Worm (Caenorhabditis elegans) whole organism, late embryonic: ENCODE measurements around the gene R07B1.9.

Source experiments
- C38D4.7 ChIP-seq: fragments of 200-800 bp; sonication (Bioruptor generic); optimal IDR thresholded peaks from 2 replicates; lab custom pipeline; 2018; ENCODE audit warnings: mild to moderate bottlenecking, missing genetic modification characterization, moderate library complexity, missing compliant biosample characterization
- F13H6.1 ChIP-seq: sonication (generic microtip); optimal IDR thresholded peaks from 2 replicates; lab custom pipeline; 2016; ENCODE audit warnings: missing genetic modification characterization, missing compliant biosample characterization
- Y22D7AL.16 ChIP-seq: sonication (generic microtip); optimal IDR thresholded peaks from 2 replicates; lab custom pipeline; 2016; ENCODE audit warnings: missing genetic modification characterization, missing compliant biosample characterization
- ahr-1 ChIP-seq: sonication (generic microtip); optimal IDR thresholded peaks from 2 replicates; lab custom pipeline; 2016; ENCODE audit warnings: missing genetic modification characterization, missing compliant biosample characterization
- ama-1 ChIP-seq: fragments of 150-350 bp; optimal IDR thresholded peaks from 2 replicates; lab custom pipeline; 2014
- ceh-14 ChIP-seq: sonication (generic microtip); optimal IDR thresholded peaks from 2 replicates; lab custom pipeline; 2016; ENCODE audit warnings: missing genotype, missing genetic modification characterization, missing compliant biosample characterization
- ceh-18 ChIP-seq: sonication (generic microtip); optimal IDR thresholded peaks from 2 replicates; lab custom pipeline; 2016; ENCODE audit warnings: missing genetic modification characterization, missing compliant biosample characterization
- ceh-2 ChIP-seq: sonication (generic microtip); optimal IDR thresholded peaks from 2 replicates; lab custom pipeline; 2016; ENCODE audit warnings: missing genotype, missing genetic modification characterization, missing compliant biosample characterization
- ceh-22 ChIP-seq: sonication (generic microtip); optimal IDR thresholded peaks from 2 replicates; lab custom pipeline; 2017; ENCODE audit warnings: missing biosample characterization, missing genetic modification characterization
- ceh-30 ChIP-seq: fragments of 150-350 bp; optimal IDR thresholded peaks from 2 replicates; lab custom pipeline; 2014; ENCODE audit warnings: missing biosample characterization, missing genetic modification characterization
- ceh-31 ChIP-seq: sonication (generic microtip); optimal IDR thresholded peaks from 2 replicates; lab custom pipeline; 2016; ENCODE audit warnings: missing genetic modification characterization, missing compliant biosample characterization
- ceh-34 ChIP-seq: sonication (generic microtip); optimal IDR thresholded peaks from 2 replicates; lab custom pipeline; 2016; ENCODE audit warnings: mild to moderate bottlenecking, missing genetic modification characterization, missing compliant biosample characterization
- ceh-45 ChIP-seq: fragments of 200-800 bp; sonication (Bioruptor generic); IDR thresholded peaks from 2 replicates; pipeline ENCODE4 v1.3.6; 2022; ENCODE audit warnings: missing genetic modification reagents, missing genetic modification characterization, missing compliant biosample characterization
- ceh-48 ChIP-seq: sonication (generic microtip); optimal IDR thresholded peaks from 2 replicates; lab custom pipeline; 2016; ENCODE audit warnings: missing genetic modification characterization, inconsistent platforms, missing compliant biosample characterization
- che-1 ChIP-seq: sonication (generic microtip); optimal IDR thresholded peaks from 2 replicates; lab custom pipeline; 2016; ENCODE audit warnings: mild to moderate bottlenecking, missing genetic modification characterization, missing compliant biosample characterization
- dmd-4 ChIP-seq: sonication (generic microtip); optimal IDR thresholded peaks from 2 replicates; lab custom pipeline; 2016; ENCODE audit warnings: borderline replicate concordance, missing genetic modification characterization, missing compliant biosample characterization
- dve-1 ChIP-seq: sonication (generic microtip); optimal IDR thresholded peaks from 2 replicates; lab custom pipeline; 2017; ENCODE audit warnings: antibody characterized with exemption, mild to moderate bottlenecking, missing genetic modification characterization, missing compliant biosample characterization
- fax-1 ChIP-seq: sonication (generic microtip); optimal IDR thresholded peaks from 2 replicates; lab custom pipeline; 2016; ENCODE audit warnings: missing genotype, missing genetic modification characterization, missing compliant biosample characterization
- fkh-6 ChIP-seq: sonication (generic microtip); optimal IDR thresholded peaks from 2 replicates; lab custom pipeline; 2016; ENCODE audit warnings: missing genetic modification characterization, missing compliant biosample characterization
- gmeb-2 ChIP-seq: sonication (generic microtip); optimal IDR thresholded peaks from 2 replicates; lab custom pipeline; 2016; ENCODE audit warnings: missing genetic modification characterization, inconsistent platforms, missing compliant biosample characterization
- hlh-13 ChIP-seq: fragments of 200-800 bp; sonication (Bioruptor generic); optimal IDR thresholded peaks from 2 replicates; lab custom pipeline; 2018; ENCODE audit warnings: mild to moderate bottlenecking, missing genetic modification characterization, missing compliant biosample characterization
- hlh-30 ChIP-seq: sonication (generic microtip); optimal IDR thresholded peaks from 2 replicates; lab custom pipeline; 2017; ENCODE audit warnings: antibody characterized with exemption, missing genetic modification characterization, missing compliant biosample characterization; ENCODE audit not compliant: insufficient read depth
- hlh-6 ChIP-seq: sonication (generic microtip); optimal IDR thresholded peaks from 2 replicates; lab custom pipeline; 2016; ENCODE audit warnings: missing genotype, missing genetic modification characterization, missing compliant biosample characterization
- hlh-8 ChIP-seq: sonication (generic microtip); optimal IDR thresholded peaks from 2 replicates; lab custom pipeline; 2016; ENCODE audit warnings: missing genotype, missing genetic modification characterization, missing compliant biosample characterization
- lin-11 ChIP-seq: fragments of 200-800 bp; sonication (Bioruptor generic); optimal IDR thresholded peaks from 2 replicates; lab custom pipeline; 2018; ENCODE audit warnings: mild to moderate bottlenecking, missing genetic modification characterization, missing compliant biosample characterization
- nfya-1 ChIP-seq: sonication (generic microtip); optimal IDR thresholded peaks from 2 replicates; lab custom pipeline; 2017; ENCODE audit warnings: missing genetic modification characterization, mild to moderate bottlenecking, missing compliant biosample characterization, antibody characterized with exemption, moderate library complexity
- nhr-11 ChIP-seq: fragments of 150-350 bp; optimal IDR thresholded peaks from 2 replicates; lab custom pipeline; 2014; ENCODE audit warnings: missing biosample characterization, missing genetic modification characterization
- npax-4 ChIP-seq: sonication (generic microtip); optimal IDR thresholded peaks from 2 replicates; lab custom pipeline; 2016; ENCODE audit warnings: missing genetic modification characterization, missing compliant biosample characterization
- pag-3 ChIP-seq: sonication (generic microtip); optimal IDR thresholded peaks from 2 replicates; lab custom pipeline; 2016; ENCODE audit warnings: missing compliant biosample characterization, missing genetic modification characterization, borderline replicate concordance
- pha-2 ChIP-seq: sonication (generic microtip); optimal IDR thresholded peaks from 2 replicates; lab custom pipeline; 2017; ENCODE audit warnings: mild to moderate bottlenecking, missing genetic modification characterization, missing compliant biosample characterization
- pros-1 ChIP-seq: fragments of 150-350 bp; optimal IDR thresholded peaks from 2 replicates; lab custom pipeline; 2014; ENCODE audit warnings: missing biosample characterization, missing genetic modification reagents, missing genetic modification characterization
- rnt-1 ChIP-seq: sonication (generic microtip); optimal IDR thresholded peaks from 2 replicates; lab custom pipeline; 2016; ENCODE audit warnings: missing genetic modification characterization, missing compliant biosample characterization
- sox-4 ChIP-seq: sonication (generic microtip); optimal IDR thresholded peaks from 2 replicates; lab custom pipeline; 2017; ENCODE audit warnings: mild to moderate bottlenecking, missing genetic modification characterization, inconsistent platforms, missing compliant biosample characterization
- tbx-2 ChIP-seq: sonication (generic microtip); optimal IDR thresholded peaks from 2 replicates; lab custom pipeline; 2016; ENCODE audit warnings: missing genetic modification characterization, missing compliant biosample characterization
- tbx-7 ChIP-seq: sonication (generic microtip); optimal IDR thresholded peaks from 2 replicates; lab custom pipeline; 2016; ENCODE audit warnings: missing genotype, missing genetic modification characterization, missing compliant biosample characterization
- unc-3 ChIP-seq, 2 experiments: fragments of 200-800 bp in 1 of 2; sonication (Bioruptor generic) in 1 of 2; sonication (generic microtip) in 1 of 2; conservative IDR thresholded peaks in 1 of 2; optimal IDR thresholded peaks in 1 of 2; 2 replicates each; pipeline versions ENCODE4 v1.3.6 to Lab custom; 2016 to 2022; ENCODE audit warnings: missing compliant biosample characterization in 2 of 2, missing genetic modification characterization in 2 of 2, missing genetic modification reagents in 1 of 2
- unc-55 ChIP-seq: sonication (generic microtip); optimal IDR thresholded peaks from 2 replicates; lab custom pipeline; 2017; ENCODE audit warnings: missing biosample characterization, missing genetic modification reagents, missing genetic modification characterization
- zip-5 ChIP-seq: sonication (generic microtip); optimal IDR thresholded peaks from 2 replicates; lab custom pipeline; 2016; ENCODE audit warnings: missing genetic modification characterization, missing compliant biosample characterization
- ztf-16 ChIP-seq: sonication (generic microtip); optimal IDR thresholded peaks from 2 replicates; lab custom pipeline; 2017; ENCODE audit warnings: missing genetic modification characterization, missing compliant biosample characterization

R07B1.9 gene

DNA sequence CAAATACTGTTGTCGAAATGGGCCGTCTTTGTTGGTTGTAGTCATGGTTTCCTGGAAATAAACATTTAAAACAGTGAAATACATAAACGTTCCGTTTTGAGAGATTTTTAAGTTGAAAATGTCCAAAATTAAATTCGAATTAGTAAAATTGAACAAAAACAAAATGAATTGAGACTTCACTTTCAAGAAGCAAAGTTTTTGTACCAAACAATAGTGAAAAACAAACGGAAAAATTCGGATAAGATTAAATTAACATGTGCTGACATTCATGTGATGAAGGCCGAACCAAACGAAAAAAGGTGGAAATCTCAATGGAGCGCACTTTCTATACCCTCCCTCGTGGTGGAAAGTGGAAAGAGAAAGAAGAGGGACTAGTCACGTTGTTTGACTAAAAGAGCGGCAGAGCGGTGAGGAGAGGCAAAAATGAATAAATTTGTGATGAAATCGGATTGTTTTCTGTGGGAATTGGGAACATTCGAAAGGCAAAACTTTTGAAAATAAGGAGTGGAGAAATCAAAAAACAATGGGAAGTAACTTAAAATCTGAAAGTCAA is 39.2 kb upstream of the R07B1.9 start, which contains the start of gene ipla-2 (continued):
- TF ChIP-seq dve-1 (tag; lab: Kevin White, UChicago) = no peak
- no peak for TF ChIP-seq ztf-16 (tag; lab: Kevin White, UChicago)
- no peak for TF ChIP-seq pros-1 (tag; lab: Kevin White, UChicago)

DNA sequence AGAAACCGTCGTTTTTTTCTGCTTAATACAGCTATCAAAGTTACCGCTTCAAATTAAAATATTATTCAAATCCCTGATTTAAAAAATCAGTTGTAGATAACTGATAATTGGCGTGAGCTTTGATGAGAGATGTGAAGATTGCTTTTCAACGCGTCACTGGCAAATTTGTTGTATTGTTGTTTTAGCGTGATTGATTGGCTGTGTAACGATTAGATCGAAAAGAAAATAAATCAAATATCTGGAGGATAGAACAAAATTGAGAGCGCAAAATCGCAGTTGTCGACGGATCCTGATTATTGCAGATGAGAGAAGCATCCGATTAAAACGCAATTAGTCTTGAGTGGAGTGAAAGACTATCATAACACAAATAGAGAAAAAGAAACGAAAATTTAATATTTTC is 36.4 kb upstream of the R07B1.9 start:
- no peak for TF ChIP-seq tbx-7 (tag; lab: Kevin White, UChicago)
- TF ChIP-seq unc-55 (GFP tag; lab: Kevin White, UChicago) = peak; percentile 65

DNA sequence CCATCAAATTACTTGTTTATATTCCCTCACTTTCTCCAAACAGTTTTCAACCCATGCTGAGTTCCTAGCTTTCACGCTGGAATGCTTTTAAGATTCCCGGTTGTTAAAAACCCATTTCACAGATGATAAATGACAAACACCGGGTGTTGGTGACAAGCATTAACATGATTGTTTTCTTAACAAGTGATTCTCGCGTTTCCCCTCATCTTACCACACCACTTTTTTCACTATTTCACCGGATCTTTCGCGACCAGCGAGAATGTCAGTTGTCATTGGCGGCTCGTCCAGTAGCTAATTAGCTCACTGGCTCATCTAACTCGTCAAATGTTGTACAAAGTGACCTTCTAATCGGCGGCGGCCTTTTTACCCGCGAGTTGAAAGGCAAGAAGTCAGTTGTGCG is 35.1 kb upstream of the R07B1.9 start:
- TF ChIP-seq ceh-34 (tag; lab: Kevin White, UChicago) (no peak), rnt-1 (tag; lab: Kevin White, UChicago) (peak; percentile 13), pag-3 (no peak)

DNA sequence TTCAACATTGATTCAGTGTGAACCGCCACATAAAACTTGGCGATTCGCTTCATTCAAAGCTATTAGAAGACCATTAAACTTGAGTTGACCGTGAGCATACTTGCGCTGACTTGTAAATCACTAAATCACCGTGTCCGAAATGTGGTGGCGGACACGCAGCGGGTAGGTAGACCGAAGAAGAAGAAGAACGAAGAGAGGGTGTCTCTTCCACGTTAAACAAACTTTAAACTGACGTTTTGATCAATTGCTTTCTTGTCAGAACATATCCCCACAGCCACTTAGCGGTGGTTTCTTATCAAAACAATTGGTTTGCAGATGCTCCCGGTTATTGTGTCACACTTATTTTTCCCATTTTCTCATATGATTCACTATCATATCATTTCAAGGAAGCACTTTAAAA is 33.6 kb upstream of the R07B1.9 start:
- peak; percentile 53 for TF ChIP-seq unc-55 (GFP tag; lab: Kevin White, UChicago)
- no peak for TF ChIP-seq ceh-14

DNA sequence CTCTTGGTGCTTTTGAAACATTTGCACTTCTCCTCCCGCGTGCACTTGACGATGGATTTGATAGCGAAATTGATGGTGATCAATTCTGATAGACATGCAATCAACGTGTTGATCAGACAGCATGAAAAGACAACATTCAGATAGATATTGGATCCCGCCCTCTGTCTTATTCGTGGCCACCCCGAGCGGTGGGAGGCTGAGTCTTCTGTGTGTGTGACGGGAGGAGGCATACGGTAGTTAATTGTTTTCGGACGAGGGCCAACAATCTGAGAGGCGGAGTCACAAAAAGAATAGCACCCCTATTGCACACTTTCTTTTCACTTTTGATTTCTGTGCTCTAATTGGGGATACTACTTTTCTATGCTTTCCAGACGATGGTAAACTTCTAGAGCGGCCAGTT is 31.3 kb upstream of the R07B1.9 start:
- TF ChIP-seq fax-1 (tag; lab: Kevin White, UChicago) (no peak), unc-55 (GFP tag; lab: Kevin White, UChicago) (peak; percentile 14), fkh-6 (no peak), nfya-1 (tag; lab: Kevin White, UChicago) (peak; percentile 27), nhr-11 (no peak), tbx-2 (tag; lab: Kevin White, UChicago) (no peak), ceh-31 (tag; lab: Kevin White, UChicago) (no peak)

DNA sequence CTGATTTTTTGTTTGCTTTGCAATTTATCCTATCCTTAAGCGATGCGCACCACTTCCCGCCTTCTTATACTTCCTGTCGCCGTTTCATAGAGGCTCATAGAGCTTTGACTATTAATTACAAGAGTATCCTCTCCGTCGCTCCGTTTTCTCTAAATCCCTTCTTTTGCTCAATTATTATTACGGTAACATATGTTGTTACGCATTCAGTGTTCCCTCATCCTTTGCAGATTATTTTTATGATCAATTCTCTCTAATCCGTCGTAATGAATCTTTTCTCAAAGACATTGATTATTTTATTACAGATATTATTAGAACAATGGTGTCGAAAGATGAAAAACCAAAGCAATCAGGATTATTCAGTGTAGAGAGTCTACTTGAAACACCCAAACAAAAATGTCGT is 30.2 kb upstream of the R07B1.9 start, which contains the start of gene vab-15:
TSS of gene vab-15 (plus strand) at position 301 of the 400 bp plus-strand sequence.
- TF ChIP-seq npax-4 (no peak), hlh-6 (tag; lab: Kevin White, UChicago) (no peak), tbx-7 (tag; lab: Kevin White, UChicago) (no peak), ceh-30 (tag; lab: Kevin White, UChicago) (no peak), hlh-8 (tag; lab: Kevin White, UChicago) (no peak), F13H6.1 (no peak), ceh-45 (no peak), hlh-30 (tag; lab: Kevin White, UChicago) (no peak), sox-4 (tag; lab: Kevin White, UChicago) (no peak), unc-3 (GFP tag; conservative IDR thresholded peaks at IDR 0.05; lab: Robert Waterston, UW) (no peak), unc-3 (tag; optimal IDR thresholded peaks at IDR 0.05; lab: Kevin White, UChicago) (no peak), pha-2 (tag; lab: Kevin White, UChicago) (no peak), gmeb-2 (tag; lab: Kevin White, UChicago) (no peak), pros-1 (tag; lab: Kevin White, UChicago) (no peak), lin-11 (no peak), Y22D7AL.16 (no peak)

DNA sequence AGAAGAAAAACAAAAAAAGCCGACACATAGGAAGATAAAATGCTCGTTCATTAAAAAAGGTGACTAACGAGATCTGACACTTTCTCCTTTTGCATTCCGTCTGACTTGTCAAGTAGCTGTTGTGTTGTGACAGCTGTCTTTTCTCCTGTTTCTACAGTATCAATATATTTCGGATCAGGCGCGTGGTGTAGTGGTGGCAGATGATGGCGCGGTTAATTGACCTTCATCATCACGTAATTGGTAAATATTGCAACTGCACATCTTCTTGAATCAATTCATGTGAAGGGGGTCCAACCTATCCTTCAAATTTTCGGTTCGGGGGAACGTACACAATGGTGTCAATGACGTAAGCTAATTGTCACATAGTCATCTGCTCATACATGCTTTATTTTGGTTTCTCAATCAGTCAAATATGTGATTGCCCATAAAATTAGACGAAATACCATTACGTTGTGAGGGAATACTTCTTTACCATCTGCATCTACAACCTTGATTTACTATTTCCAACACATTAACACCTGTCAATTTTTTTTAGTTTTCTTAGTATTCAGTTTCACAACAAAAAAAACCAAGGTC is 28.9 kb upstream of the R07B1.9 start:
- TF ChIP-seq ceh-31 (tag; lab: Kevin White, UChicago) (no peak), ama-1 (lab: Kevin White, UChicago) (no peak), nhr-11 (no peak), Y22D7AL.16 (no peak), ceh-2 (tag; lab: Kevin White, UChicago) (no peak), ceh-34 (tag; lab: Kevin White, UChicago) (no peak), hlh-13 (GFP tag; lab: Kevin White, UChicago) (no peak), unc-55 (GFP tag; lab: Kevin White, UChicago) (no peak), hlh-30 (tag; lab: Kevin White, UChicago) (no peak), ceh-22 (tag; lab: Kevin White, UChicago) (no peak), fax-1 (tag; lab: Kevin White, UChicago) (no peak), ceh-30 (tag; lab: Kevin White, UChicago) (no peak), C38D4.7 (no peak), ceh-18 (tag; lab: Kevin White, UChicago) (no peak), dmd-4 (tag; lab: Kevin White, UChicago) (no peak), ceh-48 (tag; lab: Kevin White, UChicago) (no peak), che-1 (tag; lab: Kevin White, UChicago) (no peak), zip-5 (tag; lab: Kevin White, UChicago) (no peak), ahr-1 (tag; lab: Kevin White, UChicago) (no peak)
- TF ChIP-seq, all 69 proteins: peak for 0
